Fruit fly (Drosophila melanogaster) S2 (cell line): ENCODE data around the gene CG11714.

ENCODE experiments used
- CG8478 ChIP-seq: fragments of >200 bp; optimal IDR thresholded peaks from 2 replicates; lab custom pipeline; 2018
- CTCF ChIP-seq, 2 experiments: fragments of >200 bp; optimal IDR thresholded peaks; 2 replicates each; lab custom pipeline; 2018

- TF ChIP-seq CG8478 (lab: Kevin White, UChicago): no peak
- TF ChIP-seq CTCF (optimal IDR thresholded peaks at IDR 0.05; lab: Kevin White, UChicago): no peak
Observed at dm6 chr3L:11553672-11554068, 31.2 kb upstream of the CG11714 start.
